Fruit fly (Drosophila melanogaster) whole organism, wandering third instar larva: Measurements from ENCODE around the gene CG13674.
A peak's percentile ranks its signal among the peaks of the same experiment; 100 is the strongest.

ENCODE experiments used
- Abd-B ChIP-seq: fragments of >200 bp; optimal IDR thresholded peaks from 2 replicates; lab custom pipeline; 2017; ENCODE audit warnings: missing biosample characterization, missing genetic modification characterization
- Dfd ChIP-seq: fragments of >200 bp; optimal IDR thresholded peaks from 2 replicates; lab custom pipeline; 2017; ENCODE audit warnings: missing biosample characterization, missing genetic modification characterization
- GATAd ChIP-seq: sonication (Bioruptor generic); optimal IDR thresholded peaks from 2 replicates; lab custom pipeline; 2016; ENCODE audit warnings: missing biosample characterization, missing genetic modification characterization
- Hnf4 ChIP-seq: fragments of 200-800 bp; sonication (Bioruptor generic); optimal IDR thresholded peaks from 2 replicates; lab custom pipeline; 2016; ENCODE audit warnings: missing biosample characterization, mild to moderate bottlenecking, missing genetic modification characterization
- Hr78 ChIP-seq: fragments of >200 bp; optimal IDR thresholded peaks from 2 replicates; lab custom pipeline; 2017; ENCODE audit warnings: missing biosample characterization, missing genetic modification characterization
- Jra ChIP-seq: sonication (Bioruptor generic); optimal IDR thresholded peaks from 2 replicates; lab custom pipeline; 2016; ENCODE audit warnings: missing biosample characterization, missing genetic modification characterization
- N ChIP-seq: fragments of >200 bp; optimal IDR thresholded peaks from 2 replicates; lab custom pipeline; 2018; ENCODE audit warnings: missing biosample characterization, missing external identifiers, missing genetic modification characterization
- OdsH ChIP-seq: fragments of 200-800 bp; sonication (Bioruptor generic); optimal IDR thresholded peaks from 2 replicates; lab custom pipeline; 2016; ENCODE audit warnings: missing biosample characterization, mild to moderate bottlenecking, missing genetic modification characterization
- Rel ChIP-seq, 2 experiments: fragments of 200-800 bp; sonication (Bioruptor generic) in 1 of 2; optimal IDR thresholded peaks; 2 replicates in 1 of 2; 3 replicates in 1 of 2; lab custom pipeline; 2016 to 2019; ENCODE audit warnings: mild to moderate bottlenecking in 2 of 2, missing biosample characterization in 2 of 2, missing genetic modification characterization in 2 of 2, moderate library complexity in 1 of 2
- Sp1 ChIP-seq: fragments of 200-800 bp; sonication (Bioruptor generic); optimal IDR thresholded peaks from 3 replicates; lab custom pipeline; 2019; ENCODE audit warnings: missing biosample characterization, mild to moderate bottlenecking, missing genetic modification characterization, moderate library complexity
- dl ChIP-seq, 2 experiments: fragments of 175-275, 200-275 bp in 1 of 2; fragments of 200-275 bp in 1 of 2; sonication (Bioruptor generic); optimal IDR thresholded peaks; lab custom pipeline; 2018; ENCODE audit warnings: mild to moderate bottlenecking in 2 of 2, missing biosample characterization in 2 of 2, missing genetic modification characterization in 2 of 2, moderate library complexity in 2 of 2; ENCODE audit not compliant: partially characterized antibody in 2 of 2, insufficient read depth in 1 of 2
- dmrt93B ChIP-seq: fragments of 200-800 bp; sonication (Bioruptor generic); optimal IDR thresholded peaks from 2 replicates; lab custom pipeline; 2018; ENCODE audit warnings: missing biosample characterization, mild to moderate bottlenecking, missing genetic modification characterization
- dsf ChIP-seq: sonication (Bioruptor generic); optimal IDR thresholded peaks from 2 replicates; lab custom pipeline; 2016; ENCODE audit warnings: missing biosample characterization, missing genetic modification characterization, borderline replicate concordance
- ey ChIP-seq: fragments of 200-800 bp; sonication (Bioruptor generic); optimal IDR thresholded peaks from 2 replicates; lab custom pipeline; 2016; ENCODE audit warnings: missing biosample characterization, missing genetic modification characterization
- foxo ChIP-seq, 2 experiments: fragments of 200-800 bp; sonication (Bioruptor generic); optimal IDR thresholded peaks; 2 replicates in 1 of 2; 3 replicates in 1 of 2; lab custom pipeline; 2016 to 2017; ENCODE audit warnings: missing biosample characterization in 2 of 2, missing genetic modification characterization in 2 of 2
- fru ChIP-seq: fragments of 200-800 bp; sonication (Bioruptor generic); optimal IDR thresholded peaks from 3 replicates; lab custom pipeline; 2016; ENCODE audit warnings: missing biosample characterization, mild to moderate bottlenecking, missing genetic modification characterization
- h ChIP-seq: fragments of 200-800 bp; sonication (Bioruptor generic); optimal IDR thresholded peaks from 3 replicates; lab custom pipeline; 2016; ENCODE audit warnings: missing biosample characterization, mild to moderate bottlenecking, missing genetic modification characterization
- jim ChIP-seq: fragments of 175-275, 200-325 bp; sonication (Bioruptor generic); optimal IDR thresholded peaks from 2 replicates; lab custom pipeline; 2016; ENCODE audit warnings: missing biosample characterization, mild to moderate bottlenecking, missing genetic modification characterization
- psq ChIP-seq: fragments of 200-800 bp; sonication (Bioruptor generic); optimal IDR thresholded peaks from 3 replicates; lab custom pipeline; 2017; ENCODE audit warnings: missing biosample characterization, mild to moderate bottlenecking, missing genetic modification characterization, moderate library complexity
- rgr ChIP-seq: fragments of 200-800 bp; sonication (Bioruptor generic); optimal IDR thresholded peaks from 3 replicates; lab custom pipeline; 2016; ENCODE audit warnings: missing biosample characterization, mild to moderate bottlenecking, missing genetic modification characterization
- sv ChIP-seq: fragments of 200-800 bp; sonication (Bioruptor generic); optimal IDR thresholded peaks from 3 replicates; lab custom pipeline; 2016; ENCODE audit warnings: missing biosample characterization, missing genetic modification characterization
- tai ChIP-seq: sonication (Bioruptor generic); optimal IDR thresholded peaks from 2 replicates; lab custom pipeline; 2016; ENCODE audit warnings: missing biosample characterization, missing genetic modification characterization
- usp ChIP-seq: fragments of >200 bp; optimal IDR thresholded peaks from 2 replicates; lab custom pipeline; 2017; ENCODE audit warnings: missing biosample characterization, missing genetic modification characterization
- woc ChIP-seq: sonication (Bioruptor generic); optimal IDR thresholded peaks from 2 replicates; lab custom pipeline; 2016; ENCODE audit warnings: missing biosample characterization, mild to moderate bottlenecking, missing genetic modification characterization

The CG13674 gene

DNA sequence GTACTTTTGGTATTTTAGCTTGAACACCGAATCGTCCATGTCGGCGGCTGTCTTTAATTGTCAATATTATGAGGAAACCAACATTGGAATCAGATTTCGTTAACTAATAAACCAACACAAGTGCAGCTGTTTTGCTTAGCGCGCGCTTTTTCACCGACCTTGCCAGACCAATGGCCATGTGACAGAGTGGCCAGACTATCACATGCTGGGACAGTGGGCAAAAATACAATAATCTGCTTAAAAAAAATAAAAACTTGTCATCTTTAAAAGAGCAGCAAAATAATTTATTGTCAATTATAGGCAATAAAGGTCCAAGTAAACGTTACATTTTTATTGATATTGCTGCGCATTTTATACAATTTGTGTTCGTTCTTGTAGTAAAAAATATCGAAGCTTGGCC is 43.0 kb downstream of the CG13674 start, which contains the start of gene RecQ4:
Gene RecQ4 (minus strand): TSS at position 161 of the 400 bp plus-strand sequence.
- TF ChIP-seq Sp1 (GFP tag; lab: Kevin White, UChicago) (no peak), ey (GFP tag; lab: Kevin White, UChicago) (peak; percentile 9), rgr (peak; percentile 14), tai (GFP tag; lab: Kevin White, UChicago) (no peak), dmrt93B (GFP tag; lab: Kevin White, UChicago) (no peak), woc (peak; percentile 9), OdsH (no peak), Hr78 (GFP tag; lab: Kevin White, UChicago) (no peak), Hnf4 (no peak), psq (no peak), h (no peak), Abd-B (GFP tag; lab: Kevin White, UChicago) (no peak), Rel (GFP tag; optimal IDR thresholded peaks at IDR 0.05; lab: Kevin White, UChicago) (no peak), Rel (tag; optimal IDR thresholded peaks at IDR 0.05; lab: Kevin White, UChicago) (no peak), sv (GFP tag; lab: Kevin White, UChicago) (no peak), Jra (no peak), dsf (GFP tag; lab: Kevin White, UChicago) (no peak), usp (GFP tag; lab: Kevin White, UChicago) (no peak), GATAd (no peak), fru (GFP tag; lab: Kevin White, UChicago) (no peak), N (GFP tag; lab: Kevin White, UChicago) (no peak), jim (no peak), foxo (GFP tag; optimal IDR thresholded peaks at IDR 0.05; lab: Kevin White, UChicago) (peak in 1 of 2 experiments; percentile 13), Dfd (no peak), dl (GFP tag; optimal IDR thresholded peaks at IDR 0.05; lab: Kevin White, UChicago; ENCODE audit: insufficient read depth in 1 of 2, partially characterized antibody in 2 of 2) (peak in 1 of 2 experiments; percentile 4)
